Worm (Caenorhabditis elegans): ENCODE measurements around the gene cct-4.

The cct-4 gene

ce11 chrII:8276057-8276456, 7.4 kb upstream of the cct-4 start, which contains the start of the genes gei-14 and slc-25A32 (continued):
- no peak for TF ChIP-seq mes-4 (tag; optimal IDR thresholded peaks at IDR 0.05)
- no peak for TF ChIP-seq unc-130 (GFP tag; optimal IDR thresholded peaks at IDR 0.05)
- no peak for TF ChIP-seq nhr-120 (GFP tag; IDR thresholded peaks at IDR 0.05)
- TF ChIP-seq ztf-25 (GFP tag; IDR thresholded peaks at IDR 0.05) = no peak
- TF ChIP-seq ama-1 (optimal IDR thresholded peaks at IDR 0.05) = no peak
- no peak for TF ChIP-seq ama-1 (GFP tag; optimal IDR thresholded peaks at IDR 0.05)
- no peak for TF ChIP-seq ztf-28 (GFP tag; IDR thresholded peaks at IDR 0.05)
- no peak for TF ChIP-seq rcor-1 (GFP tag; IDR thresholded peaks at IDR 0.05)
- no peak for TF ChIP-seq nhr-27 (tag; optimal IDR thresholded peaks at IDR 0.05)
- no peak for TF ChIP-seq ZK185.1 (tag; optimal IDR thresholded peaks at IDR 0.05; ENCODE audit: poor library complexity, severe bottlenecking)
- TF ChIP-seq snpc-3.4 (tag; optimal IDR thresholded peaks at IDR 0.05) = peak; percentile 92
- TF ChIP-seq T26A5.8 (tag; optimal IDR thresholded peaks at IDR 0.05) = no peak
- TF ChIP-seq hmg-20 (GFP tag; IDR thresholded peaks at IDR 0.05) = no peak
- no peak for TF ChIP-seq nfyb-1 (GFP tag; IDR thresholded peaks at IDR 0.05)
- no peak for TF ChIP-seq gei-17 (GFP tag; optimal IDR thresholded peaks at IDR 0.05)
- peak; percentile 88 for TF ChIP-seq efl-1 (GFP tag; optimal IDR thresholded peaks at IDR 0.05)
- no peak for TF ChIP-seq Y79H2A.3 (GFP tag; conservative IDR thresholded peaks at IDR 0.05)
- TF ChIP-seq F55B11.4 (tag; optimal IDR thresholded peaks at IDR 0.05; ENCODE audit: borderline replicate concordance, insufficient read depth) = no peak
- TF ChIP-seq mel-28 (tag; optimal IDR thresholded peaks at IDR 0.05; ENCODE audit: borderline replicate concordance) = no peak
- peak; percentile 73; the same call in 1 of the 2 replicates for TF ChIP-seq madf-3 (GFP tag; IDR thresholded peaks at IDR 0.05)
- TF ChIP-seq B0035.1 (tag; optimal IDR thresholded peaks at IDR 0.05) = no peak
- TF ChIP-seq lag-1 (GFP tag; IDR thresholded peaks at IDR 0.05) = no peak
- peak; percentile 95 for TF ChIP-seq madf-6 (GFP tag; IDR thresholded peaks at IDR 0.05)
- no peak for TF ChIP-seq ztf-18 (tag; optimal IDR thresholded peaks at IDR 0.05)
- TF ChIP-seq Y53G8AR.9 (GFP tag; conservative IDR thresholded peaks at IDR 0.05) = 0 out of 2 replicates have a peak, but pooled peaks have one; percentile 16
- TF ChIP-seq madf-8 (GFP tag; conservative IDR thresholded peaks at IDR 0.05) = peak; percentile 84
- TF ChIP-seq K12H6.12 (tag; optimal IDR thresholded peaks at IDR 0.05) = no peak
- peak; percentile 87 for TF ChIP-seq ceh-91 (GFP tag; IDR thresholded peaks at IDR 0.05)
- no peak for TF ChIP-seq hlh-12 (tag; optimal IDR thresholded peaks at IDR 0.05)
- no peak for TF ChIP-seq F52B5.7 (tag; optimal IDR thresholded peaks at IDR 0.05)
- TF ChIP-seq attf-3 (GFP tag; conservative IDR thresholded peaks at IDR 0.05) = no peak
- no peak for TF ChIP-seq F39B2.1 (GFP tag; IDR thresholded peaks at IDR 0.05)
- TF ChIP-seq hmg-1.2 (GFP tag; IDR thresholded peaks at IDR 0.05) = peak; percentile 36
- TF ChIP-seq nhr-179 (tag; optimal IDR thresholded peaks at IDR 0.05) = no peak
- peak; percentile 35 for TF ChIP-seq tbp1 (GFP tag; optimal IDR thresholded peaks at IDR 0.05)
- peak; percentile 58 for TF ChIP-seq D2030.7 (GFP tag; IDR thresholded peaks at IDR 0.05)
- TF ChIP-seq dox-1 (GFP tag; IDR thresholded peaks at IDR 0.05) = peak; percentile 73
- no peak for TF ChIP-seq egrh-3 (GFP tag; IDR thresholded peaks at IDR 0.05)
- no peak for TF ChIP-seq rpc-1 (optimal IDR thresholded peaks at IDR 0.05)
- TF ChIP-seq rpc-1 (tag; optimal IDR thresholded peaks at IDR 0.05) = no peak
- TF ChIP-seq sptf-2 (GFP tag; optimal IDR thresholded peaks at IDR 0.05) = no peak
- no peak for TF ChIP-seq repo-1 (tag; optimal IDR thresholded peaks at IDR 0.05)
- TF ChIP-seq ekl-4 (GFP tag; IDR thresholded peaks at IDR 0.05) = peak; percentile 69
- TF ChIP-seq lin-40 (tag; optimal IDR thresholded peaks at IDR 0.05) = no peak
- TF ChIP-seq bed-2 (GFP tag; IDR thresholded peaks at IDR 0.05) = no peak
- no peak for TF ChIP-seq chd-7 (tag; optimal IDR thresholded peaks at IDR 0.05)

Measured in whole organism, young adult.